Worm (Caenorhabditis elegans): Measurements from ENCODE around the gene kdin-1.

Gene kdin-1

ce11 chrIV:11006383-11006782 is 32.1 kb upstream of the kdin-1 start:
- TF ChIP-seq lag-1 (GFP tag; IDR thresholded peaks at IDR 0.05) (no peak), hmg-1.2 (GFP tag; IDR thresholded peaks at IDR 0.05) (no peak), madf-3 (GFP tag; IDR thresholded peaks at IDR 0.05) (no peak), ztf-6 (GFP tag; IDR thresholded peaks at IDR 0.05) (no peak), cebp-1 (GFP tag; IDR thresholded peaks at IDR 0.05) (peak; percentile 76), cebp-1 (tag; optimal IDR thresholded peaks at IDR 0.05) (peak; percentile 94), dox-1 (GFP tag; IDR thresholded peaks at IDR 0.05) (no peak), tbx-9 (tag; optimal IDR thresholded peaks at IDR 0.05; ENCODE audit: borderline replicate concordance) (no peak)

ce11 chrIV:11006868-11007267 is 31.6 kb upstream of the kdin-1 start:
- no peak for TF ChIP-seq him-1 (tag; optimal IDR thresholded peaks at IDR 0.05)
- no peak for TF ChIP-seq F33H1.4 (GFP tag; IDR thresholded peaks at IDR 0.05)
- TF ChIP-seq fkh-3 (tag; optimal IDR thresholded peaks at IDR 0.05): no peak
- no peak for TF ChIP-seq T07F8.4 (tag; optimal IDR thresholded peaks at IDR 0.05)
- no peak for TF ChIP-seq aptf-3 (GFP tag; IDR thresholded peaks at IDR 0.05)

- TF ChIP-seq ceh-27 (GFP tag; optimal IDR thresholded peaks at IDR 0.05) (peak; percentile 54), bed-2 (GFP tag; IDR thresholded peaks at IDR 0.05) (no peak), cebp-1 (GFP tag; IDR thresholded peaks at IDR 0.05) (no peak), cebp-1 (tag; optimal IDR thresholded peaks at IDR 0.05) (peak; percentile 31)
Measured at ce11 chrIV:11008255-11008654, 30.2 kb upstream of the kdin-1 start.

ce11 chrIV:11008996-11009395 is 29.5 kb upstream of the kdin-1 start, which contains the start of gene F13H10.6:
Gene F13H10.6, plus strand, starts transcription at chrIV:11009296.
- TF ChIP-seq mel-28 (tag; optimal IDR thresholded peaks at IDR 0.05; ENCODE audit: borderline replicate concordance): no peak
- no peak for TF ChIP-seq ztf-18 (tag; optimal IDR thresholded peaks at IDR 0.05)
- no peak for TF ChIP-seq ccch-3 (GFP tag; optimal IDR thresholded peaks at IDR 0.05)
- TF ChIP-seq C06A6.2 (GFP tag; conservative IDR thresholded peaks at IDR 0.05): no peak
- no peak for TF ChIP-seq F10E7.11 (tag; optimal IDR thresholded peaks at IDR 0.05)
- no peak for TF ChIP-seq egl-44 (GFP tag; IDR thresholded peaks at IDR 0.05)
- no peak for TF ChIP-seq nhr-90 (tag; optimal IDR thresholded peaks at IDR 0.05)
- TF ChIP-seq ztf-25 (GFP tag; IDR thresholded peaks at IDR 0.05): no peak

ce11 chrIV:11009928-11010327 is 28.5 kb upstream of the kdin-1 start:
- TF ChIP-seq pbrm-1 (GFP tag; IDR thresholded peaks at IDR 0.05): 0 out of 2 replicates have a peak, but pooled peaks have one; percentile 5
- TF ChIP-seq ceh-58 (GFP tag; IDR thresholded peaks at IDR 0.05): no peak

DNA sequence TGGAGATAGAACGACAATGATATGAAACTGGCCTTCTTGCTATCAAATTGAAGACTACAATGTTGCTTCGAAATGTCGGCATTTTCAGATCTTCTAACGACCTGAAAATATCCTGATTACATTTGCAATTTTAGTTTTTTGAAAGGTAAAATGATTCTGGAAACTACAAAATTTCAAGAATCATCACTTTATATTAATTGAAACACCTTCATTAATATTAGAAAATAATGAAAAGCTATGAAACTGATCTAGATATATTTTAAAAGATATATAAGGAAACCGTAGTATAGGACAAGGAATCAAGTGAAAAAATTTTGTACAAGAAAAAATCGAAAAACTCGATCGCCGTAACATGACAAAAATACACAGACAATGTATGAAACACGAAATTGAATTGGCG is 26.5 kb upstream of the kdin-1 start, which contains the start of gene ndx-9:
TSS of gene ndx-9 (minus strand) at position 101 of the 400 bp plus-strand sequence.
- TF ChIP-seq Y67H2A.10 (GFP tag; conservative IDR thresholded peaks at IDR 0.05) (no peak), lin-26 (GFP tag; IDR thresholded peaks at IDR 0.05) (no peak), egl-44 (GFP tag; IDR thresholded peaks at IDR 0.05) (no peak), F57C9.4 (tag; optimal IDR thresholded peaks at IDR 0.05) (no peak), C17E4.6 (GFP tag; IDR thresholded peaks at IDR 0.05) (no peak), nhr-27 (tag; optimal IDR thresholded peaks at IDR 0.05) (no peak)

ce11 chrIV:11015881-11016280 is 22.6 kb upstream of the kdin-1 start, which contains the start of gene F13H10.3:
Gene F13H10.3, minus strand, starts transcription at chrIV:11015953.
- no peak for TF ChIP-seq sptf-2 (GFP tag; optimal IDR thresholded peaks at IDR 0.05)
- no peak for TF ChIP-seq lsl-1 (GFP tag; optimal IDR thresholded peaks at IDR 0.05)
- peak; percentile 8 for TF ChIP-seq snpc-3.4 (tag; optimal IDR thresholded peaks at IDR 0.05)
- TF ChIP-seq nfya-2 (GFP tag; IDR thresholded peaks at IDR 0.05): no peak
- no peak for TF ChIP-seq ztf-22 (GFP tag; optimal IDR thresholded peaks at IDR 0.05)
- TF ChIP-seq gei-17 (GFP tag; optimal IDR thresholded peaks at IDR 0.05): no peak
- TF ChIP-seq dpl-1 (GFP tag; optimal IDR thresholded peaks at IDR 0.05): no peak
- no peak for TF ChIP-seq F23B12.7 (tag; optimal IDR thresholded peaks at IDR 0.05; ENCODE audit: insufficient read depth)
- no peak for TF ChIP-seq lin-54 (GFP tag; optimal IDR thresholded peaks at IDR 0.05)
- TF ChIP-seq nhr-80 (tag; optimal IDR thresholded peaks at IDR 0.05): peak; percentile 88
- no peak for TF ChIP-seq snpc-1.3 (tag; optimal IDR thresholded peaks at IDR 0.05; ENCODE audit: insufficient read depth)
